Fruit fly (Drosophila melanogaster): ENCODE data around the gene CG15202.

Gene CG15202

dm6 chrX:11137566-11138186 lies 4.7 kb upstream of the CG15202 start, which contains the start of gene CDK2AP1 (continued):
- TF ChIP-seq slbo (GFP tag; IDR thresholded peaks at IDR 0.05), result peak; percentile 55
- no peak for TF ChIP-seq CG5180 (GFP tag; optimal IDR thresholded peaks at IDR 0.05)
- TF ChIP-seq CG1792 (GFP tag; optimal IDR thresholded peaks at IDR 0.05), result no peak
- no peak for TF ChIP-seq repo (GFP tag; optimal IDR thresholded peaks at IDR 0.05)
- peak; percentile 36 for TF ChIP-seq nmo (GFP tag; optimal IDR thresholded peaks at IDR 0.05)
- TF ChIP-seq tin (GFP tag; optimal IDR thresholded peaks at IDR 0.05), result peak; percentile 27
- TF ChIP-seq CG2120 (GFP tag; optimal IDR thresholded peaks at IDR 0.05), result peak; percentile 32
- no peak for TF ChIP-seq CG4820 (GFP tag; optimal IDR thresholded peaks at IDR 0.05)
- no peak for TF ChIP-seq twi (tag; optimal IDR thresholded peaks at IDR 0.05)
- TF ChIP-seq pb (GFP tag; optimal IDR thresholded peaks at IDR 0.05), result no peak
- TF ChIP-seq CG15011 (GFP tag; optimal IDR thresholded peaks at IDR 0.05), result no peak
- TF ChIP-seq CG17361 (GFP tag; IDR thresholded peaks at IDR 0.05), result peak; percentile 47; the same call in 1 of the 3 replicates
- no peak for TF ChIP-seq CG4707 (GFP tag; optimal IDR thresholded peaks at IDR 0.05)
- no peak for TF ChIP-seq Ravus (GFP tag; IDR thresholded peaks at IDR 0.05)
- TF ChIP-seq Ptx1 (GFP tag; IDR thresholded peaks at IDR 0.05), result peak; percentile 32
- TF ChIP-seq Vsx1 (GFP tag; optimal IDR thresholded peaks at IDR 0.05), result no peak
- no peak for TF ChIP-seq Trl (optimal IDR thresholded peaks at IDR 0.05)
- no peak for TF ChIP-seq Trl (GFP tag; optimal IDR thresholded peaks at IDR 0.05)
- TF ChIP-seq CG6813 (GFP tag; optimal IDR thresholded peaks at IDR 0.05), result no peak
- TF ChIP-seq prd (optimal IDR thresholded peaks at IDR 0.05), result no peak
- peak; percentile 9; the same call in 1 of the 3 replicates for TF ChIP-seq prd (GFP tag; IDR thresholded peaks at IDR 0.05)
- no peak for TF ChIP-seq Fer3 (tag; optimal IDR thresholded peaks at IDR 0.05)
- TF ChIP-seq ewg (GFP tag; optimal IDR thresholded peaks at IDR 0.05), result peak; percentile 10
- TF ChIP-seq croc (GFP tag; conservative IDR thresholded peaks at IDR 0.05), result no peak
- no peak for TF ChIP-seq gem (tag; optimal IDR thresholded peaks at IDR 0.05)
- no peak for TF ChIP-seq CG18764 (GFP tag; optimal IDR thresholded peaks at IDR 0.05)
- no peak for TF ChIP-seq Tbp (GFP tag; optimal IDR thresholded peaks at IDR 0.05)
- no peak for TF ChIP-seq CG4328 (GFP tag; optimal IDR thresholded peaks at IDR 0.05)
- TF ChIP-seq pnt (GFP tag; optimal IDR thresholded peaks at IDR 0.05), result peak; percentile 50
- TF ChIP-seq Gsc (GFP tag; IDR thresholded peaks at IDR 0.05), result no peak
- TF ChIP-seq CG9817 (tag; optimal IDR thresholded peaks at IDR 0.05), result peak; percentile 15
- no peak for TF ChIP-seq CG3847 (GFP tag; IDR thresholded peaks at IDR 0.05)
- peak; percentile 70 for TF ChIP-seq vnd (GFP tag; IDR thresholded peaks at IDR 0.05; ENCODE audit: partially characterized antibody)
- no peak for TF ChIP-seq CrebB (tag; optimal IDR thresholded peaks at IDR 0.05)
- no peak for TF ChIP-seq CG5953 (GFP tag; IDR thresholded peaks at IDR 0.05)
- no peak for TF ChIP-seq Spps (tag; optimal IDR thresholded peaks at IDR 0.05)
- peak; percentile 22 for TF ChIP-seq pum (GFP tag; optimal IDR thresholded peaks at IDR 0.05)
- peak in 1 of 2 experiments; percentile 40 for TF ChIP-seq Eip74EF (GFP tag; optimal IDR thresholded peaks at IDR 0.05)
- TF ChIP-seq CG34376 (GFP tag; optimal IDR thresholded peaks at IDR 0.05), result no peak
- TF ChIP-seq CG10979 (tag; optimal IDR thresholded peaks at IDR 0.05), result no peak
- TF ChIP-seq CkIIα-i1 (GFP tag; IDR thresholded peaks at IDR 0.05), result no peak
- no peak for TF ChIP-seq bigmax (GFP tag; optimal IDR thresholded peaks at IDR 0.05)
- TF ChIP-seq h (optimal IDR thresholded peaks at IDR 0.05), result no peak
- no peak for TF ChIP-seq wek (GFP tag; optimal IDR thresholded peaks at IDR 0.05)
- peak; percentile 25 for TF ChIP-seq zen (tag; optimal IDR thresholded peaks at IDR 0.05)
- TF ChIP-seq CG14710 (tag; optimal IDR thresholded peaks at IDR 0.05), result peak; percentile 66
- peak; percentile 77 for TF ChIP-seq CG1603 (tag; optimal IDR thresholded peaks at IDR 0.05)
- peak; percentile 63 for TF ChIP-seq vvl (GFP tag; IDR thresholded peaks at IDR 0.05)
- TF ChIP-seq CG14014 (GFP tag; IDR thresholded peaks at IDR 0.05), result 0 out of 2 replicates have a peak, but pooled peaks have one; percentile 17
- TF ChIP-seq Hmr (GFP tag; optimal IDR thresholded peaks at IDR 0.05), result peak; percentile 10
- no peak for TF ChIP-seq CG12769 (tag; optimal IDR thresholded peaks at IDR 0.05)

Data from whole organism, embryonic.